Worm (Caenorhabditis elegans): ENCODE data around the gene C11H1.7.

DNA sequence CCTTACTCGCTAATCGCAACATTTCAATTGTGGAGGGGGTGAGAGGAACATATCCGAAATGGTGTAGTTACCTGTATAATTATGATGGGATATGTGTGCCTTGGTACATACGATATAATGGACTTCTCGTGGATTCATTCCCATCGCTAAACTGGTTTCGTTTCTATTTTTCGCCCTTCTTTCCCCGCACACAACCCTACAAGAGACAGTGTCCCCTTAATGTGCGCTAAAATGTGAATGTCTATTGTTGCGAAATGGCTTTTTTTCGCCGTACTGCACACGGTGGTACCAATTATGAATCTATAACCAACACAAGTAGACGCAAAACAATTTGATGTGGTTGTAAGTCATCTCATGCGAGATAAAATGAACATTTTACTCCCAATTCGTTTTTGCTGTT is 2.1 kb downstream of the C11H1.7 start:
- TF ChIP-seq pat-9 (tag; optimal IDR thresholded peaks at IDR 0.05) (no peak), odd-2 (tag; optimal IDR thresholded peaks at IDR 0.05) (no peak), hlh-8 (tag; optimal IDR thresholded peaks at IDR 0.05) (no peak), rnt-1 (tag; optimal IDR thresholded peaks at IDR 0.05) (no peak), fkh-6 (tag; optimal IDR thresholded peaks at IDR 0.05) (no peak), ceh-9 (tag; optimal IDR thresholded peaks at IDR 0.05) (no peak), pqm-1 (tag; optimal IDR thresholded peaks at IDR 0.05) (no peak), nfya-1 (tag; optimal IDR thresholded peaks at IDR 0.05) (no peak), unc-42 (tag; optimal IDR thresholded peaks at IDR 0.05) (no peak), F13H6.1 (tag; optimal IDR thresholded peaks at IDR 0.05) (no peak), ceh-45 (GFP tag; IDR thresholded peaks at IDR 0.05) (no peak), nhr-232 (tag; optimal IDR thresholded peaks at IDR 0.05) (no peak), elt-2 (tag; optimal IDR thresholded peaks at IDR 0.05) (no peak), C08G9.2 (tag; optimal IDR thresholded peaks at IDR 0.05) (no peak)

All from whole organism, late embryonic.